Fruit fly (Drosophila melanogaster) whole organism, wandering third instar larva: ENCODE results near the gene caps.
A peak's percentile ranks its signal among the peaks of the same experiment; 100 is the strongest.

Source experiments
- Dfd ChIP-seq: fragments of >200 bp; optimal IDR thresholded peaks from 2 replicates; lab custom pipeline; 2017; ENCODE audit warnings: missing biosample characterization, missing genetic modification characterization
- Hr78 ChIP-seq: fragments of >200 bp; optimal IDR thresholded peaks from 2 replicates; lab custom pipeline; 2017; ENCODE audit warnings: missing biosample characterization, missing genetic modification characterization
- Hr83 ChIP-seq: fragments of 200-300 bp; sonication (Bioruptor generic); optimal IDR thresholded peaks from 2 replicates; lab custom pipeline; 2016; ENCODE audit warnings: missing biosample characterization, mild to moderate bottlenecking, missing genetic modification characterization, moderate library complexity; ENCODE audit not compliant: poor library complexity, severe bottlenecking
- OdsH ChIP-seq: fragments of 200-800 bp; sonication (Bioruptor generic); optimal IDR thresholded peaks from 2 replicates; lab custom pipeline; 2016; ENCODE audit warnings: missing biosample characterization, mild to moderate bottlenecking, missing genetic modification characterization
- br ChIP-seq: fragments of 200-800 bp; sonication (Bioruptor generic); optimal IDR thresholded peaks from 2 replicates; lab custom pipeline; 2016; ENCODE audit warnings: missing biosample characterization, missing genetic modification characterization
- foxo ChIP-seq, 2 experiments: fragments of 200-800 bp; sonication (Bioruptor generic); optimal IDR thresholded peaks; 2 replicates in 1 of 2; 3 replicates in 1 of 2; lab custom pipeline; 2016 to 2017; ENCODE audit warnings: missing biosample characterization in 2 of 2, missing genetic modification characterization in 2 of 2
- fru ChIP-seq: fragments of 200-800 bp; sonication (Bioruptor generic); optimal IDR thresholded peaks from 3 replicates; lab custom pipeline; 2016; ENCODE audit warnings: missing biosample characterization, mild to moderate bottlenecking, missing genetic modification characterization
- pan ChIP-seq: fragments of >200 bp; optimal IDR thresholded peaks from 2 replicates; lab custom pipeline; 2017
- psq ChIP-seq: fragments of 200-800 bp; sonication (Bioruptor generic); optimal IDR thresholded peaks from 3 replicates; lab custom pipeline; 2017; ENCODE audit warnings: missing biosample characterization, mild to moderate bottlenecking, missing genetic modification characterization, moderate library complexity
- usp ChIP-seq: fragments of >200 bp; optimal IDR thresholded peaks from 2 replicates; lab custom pipeline; 2017; ENCODE audit warnings: missing biosample characterization, missing genetic modification characterization
- woc ChIP-seq: sonication (Bioruptor generic); optimal IDR thresholded peaks from 2 replicates; lab custom pipeline; 2016; ENCODE audit warnings: missing biosample characterization, mild to moderate bottlenecking, missing genetic modification characterization

dm6 chr3L:13255393-13256078 lies 27.0 kb downstream of the caps start:
- no peak for TF ChIP-seq pan (lab: Kevin White, UChicago)
- TF ChIP-seq psq = peak; percentile 19
- no peak for TF ChIP-seq fru
- no peak for TF ChIP-seq woc (GFP tag; lab: Kevin White, UChicago)
- TF ChIP-seq foxo (GFP tag; optimal IDR thresholded peaks at IDR 0.05; lab: Kevin White, UChicago) = no peak
- no peak for TF ChIP-seq Hr78 (GFP tag; lab: Kevin White, UChicago)
- TF ChIP-seq OdsH = no peak
- no peak for TF ChIP-seq usp (GFP tag; lab: Kevin White, UChicago)
- no peak for TF ChIP-seq Dfd (GFP tag; lab: Kevin White, UChicago)
- no peak for TF ChIP-seq Hr83 (GFP tag; lab: Kevin White, UChicago)
- no peak for TF ChIP-seq br (GFP tag; lab: Kevin White, UChicago)
